Fruit fly (Drosophila melanogaster): ENCODE results near the gene glec.

DNA sequence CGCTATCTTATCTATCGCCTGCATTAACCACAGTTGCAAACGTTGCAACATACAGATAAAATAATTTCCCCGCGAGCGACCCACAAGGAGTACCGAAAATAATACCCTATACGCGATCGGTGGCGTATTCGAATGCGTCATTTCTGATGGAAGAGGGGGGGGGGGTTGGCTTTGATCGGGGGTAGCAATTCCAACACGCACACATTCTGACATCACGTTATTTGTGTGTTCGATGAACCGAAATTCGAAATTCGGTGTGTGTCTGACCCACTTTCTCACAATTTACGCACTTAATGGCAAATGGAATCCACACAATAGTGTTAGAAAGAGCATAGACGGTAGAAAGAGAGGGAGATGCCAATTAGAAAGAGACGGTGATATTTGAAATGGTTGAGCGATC lies 19.5 kb downstream of the glec start:
- TF ChIP-seq Spps (tag; optimal IDR thresholded peaks at IDR 0.05) (no peak), B-H2 (GFP tag; optimal IDR thresholded peaks at IDR 0.05) (no peak), sens (GFP tag) (no peak), CG11093 (GFP tag; IDR thresholded peaks at IDR 0.05) (no peak), CG6654 (GFP tag; optimal IDR thresholded peaks at IDR 0.05) (no peak), Nf-YC (tag; optimal IDR thresholded peaks at IDR 0.05) (no peak), CG31441 (GFP tag; IDR thresholded peaks at IDR 0.05) (no peak), stwl (tag; optimal IDR thresholded peaks at IDR 0.05) (no peak), bigmax (GFP tag; optimal IDR thresholded peaks at IDR 0.05) (no peak), crol (GFP tag; IDR thresholded peaks at IDR 0.05) (peak; percentile 94), CG30431 (GFP tag; optimal IDR thresholded peaks at IDR 0.05) (no peak), CG10543 (GFP tag; optimal IDR thresholded peaks at IDR 0.05) (no peak), unc-4 (GFP tag; IDR thresholded peaks at IDR 0.05; ENCODE audit: partially characterized antibody) (no peak), Hr39 (optimal IDR thresholded peaks at IDR 0.05) (no peak)
